Fruit fly (Drosophila melanogaster) whole organism, pupa: ENCODE data around the gene Tsen2.

Experiments
- CG10348 ChIP-seq: fragments of 200-800 bp; sonication (Bioruptor generic); IDR thresholded peaks from 2 replicates; pipeline ENCODE4 v1.3.6; 2022; ENCODE audit warnings: missing biosample characterization, missing genetic modification characterization
- CG12605 ChIP-seq: fragments of 200-800 bp; sonication (Bioruptor generic); IDR thresholded peaks from 2 replicates; pipeline ENCODE4 v1.3.6; 2022; ENCODE audit warnings: missing biosample characterization, missing genetic modification characterization
- CG13204 ChIP-seq: fragments of 200-800 bp; sonication (Bioruptor generic); optimal IDR thresholded peaks from 2 replicates; lab custom pipeline; 2018; ENCODE audit warnings: missing biosample characterization, mild to moderate bottlenecking, missing genetic modification characterization, moderate library complexity
- CG14655 ChIP-seq: fragments of 200-800 bp; sonication (Bioruptor generic); optimal IDR thresholded peaks from 3 replicates; lab custom pipeline; 2017; ENCODE audit warnings: mild to moderate bottlenecking, missing biosample characterization, missing genetic modification reagents, missing genetic modification characterization
- CG15710 ChIP-seq: fragments of 200-800 bp; sonication (Bioruptor generic); optimal IDR thresholded peaks from 2 replicates; lab custom pipeline; 2018; ENCODE audit warnings: missing biosample characterization, mild to moderate bottlenecking, missing genetic modification characterization, moderate library complexity
- CG17806 ChIP-seq: fragments of 200-800 bp; sonication (Bioruptor generic); optimal IDR thresholded peaks from 2 replicates; lab custom pipeline; 2018; ENCODE audit warnings: missing biosample characterization, mild to moderate bottlenecking, missing genetic modification characterization, moderate library complexity
- CG32121 ChIP-seq: fragments of 200-800 bp; sonication (Bioruptor generic); IDR thresholded peaks from 2 replicates; pipeline ENCODE4 v1.3.6; 2022; ENCODE audit warnings: missing biosample characterization, missing genetic modification characterization
- CG34367 ChIP-seq: fragments of 200-800 bp; sonication (Bioruptor generic); optimal IDR thresholded peaks from 2 replicates; lab custom pipeline; 2018; ENCODE audit warnings: missing biosample characterization, mild to moderate bottlenecking, missing genetic modification characterization
- CG4496 ChIP-seq: fragments of 200-800 bp; sonication (Bioruptor generic); IDR thresholded peaks from 3 replicates; pipeline ENCODE4 v1.3.6; 2022; ENCODE audit warnings: missing biosample characterization, missing genetic modification characterization
- CG8159 ChIP-seq: fragments of 200-800 bp; sonication (Bioruptor generic); optimal IDR thresholded peaks from 3 replicates; lab custom pipeline; 2018; ENCODE audit warnings: missing biosample characterization, mild to moderate bottlenecking, missing genetic modification characterization, moderate library complexity
- CG8301 ChIP-seq: fragments of 200-800 bp; sonication (Bioruptor generic); optimal IDR thresholded peaks from 2 replicates; lab custom pipeline; 2018; ENCODE audit warnings: missing biosample characterization, mild to moderate bottlenecking, missing genetic modification characterization
- CG9948 ChIP-seq: fragments of 200-800 bp; sonication (Bioruptor generic); optimal IDR thresholded peaks from 2 replicates; lab custom pipeline; 2018; ENCODE audit warnings: missing biosample characterization, mild to moderate bottlenecking, missing genetic modification characterization, moderate library complexity
- D1 ChIP-seq: fragments of 200-800 bp; sonication (Bioruptor generic); optimal IDR thresholded peaks from 2 replicates; lab custom pipeline; 2018; ENCODE audit warnings: missing biosample characterization, mild to moderate bottlenecking, missing genetic modification characterization, moderate library complexity
- EcR ChIP-seq: fragments of 200-800 bp; sonication (Bioruptor generic); optimal IDR thresholded peaks from 3 replicates; lab custom pipeline; 2019; ENCODE audit warnings: missing biosample characterization, missing genetic modification characterization, mild to moderate bottlenecking, moderate library complexity, missing genetic modification reagents
- Ets98B ChIP-seq: fragments of 200-800 bp; sonication (Bioruptor generic); IDR thresholded peaks from 2 replicates; pipeline ENCODE4 v1.3.6; 2022; ENCODE audit warnings: missing biosample characterization, missing genetic modification characterization
- Pif1A ChIP-seq: fragments of 200-800 bp; sonication (Bioruptor generic); optimal IDR thresholded peaks from 3 replicates; lab custom pipeline; 2016; ENCODE audit warnings: missing biosample characterization, missing genetic modification characterization
- Pif1B ChIP-seq: fragments of 200-800 bp; sonication (Bioruptor generic); optimal IDR thresholded peaks from 3 replicates; lab custom pipeline; 2016; ENCODE audit warnings: missing biosample characterization, missing genetic modification characterization
- Snoo ChIP-seq: fragments of 200-800 bp; sonication (Bioruptor generic); optimal IDR thresholded peaks from 3 replicates; lab custom pipeline; 2017; ENCODE audit warnings: missing biosample characterization, mild to moderate bottlenecking, missing genetic modification characterization, inconsistent platforms
- fd96Ca ChIP-seq: fragments of 200-800 bp; sonication (Bioruptor generic); IDR thresholded peaks from 3 replicates; pipeline ENCODE4 v1.3.6; 2022; ENCODE audit warnings: missing biosample characterization, missing genetic modification characterization
- gl ChIP-seq: fragments of 200-800 bp; sonication (Bioruptor generic); optimal IDR thresholded peaks from 2 replicates; lab custom pipeline; 2018; ENCODE audit warnings: missing biosample characterization, mild to moderate bottlenecking, missing genetic modification characterization
- rn ChIP-seq: fragments of 200-800 bp; sonication (Bioruptor generic); IDR thresholded peaks from 2 replicates; pipeline ENCODE4 v1.3.6; 2022; ENCODE audit warnings: missing biosample characterization, missing genetic modification characterization

Tsen2 gene

DNA sequence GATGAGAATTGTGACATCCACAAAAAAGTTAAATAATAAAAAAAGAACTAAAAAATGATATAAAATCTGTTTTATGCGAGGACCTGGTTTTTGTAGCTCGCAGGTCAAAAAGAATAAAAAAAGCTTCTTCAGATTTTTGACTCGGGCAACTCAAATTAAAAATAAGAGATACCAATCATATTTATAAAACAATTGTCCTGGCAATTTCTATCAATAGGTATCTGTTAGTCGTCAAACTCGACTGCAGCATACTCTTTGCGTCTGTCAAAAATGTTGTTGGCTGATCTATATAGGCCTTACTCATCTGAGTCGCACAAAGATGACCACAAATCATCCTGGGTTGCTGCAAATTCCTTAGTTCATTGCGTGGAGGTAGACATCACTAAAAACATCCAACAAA lies 7.0 kb upstream of the Tsen2 start:
- TF ChIP-seq CG32121, result no peak
- no peak for TF ChIP-seq CG14655
- TF ChIP-seq D1 (tag; lab: Kevin White, UChicago), result no peak
- TF ChIP-seq EcR (GFP tag; lab: Kevin White, UChicago), result no peak
- no peak for TF ChIP-seq CG13204 (GFP tag; lab: Kevin White, UChicago)
- no peak for TF ChIP-seq gl
- no peak for TF ChIP-seq Snoo
- no peak for TF ChIP-seq rn
- TF ChIP-seq CG8301, result no peak
- TF ChIP-seq Pif1B (GFP tag; lab: Kevin White, UChicago), result no peak
- no peak for TF ChIP-seq CG17806 (tag; lab: Kevin White, UChicago)
- TF ChIP-seq CG4496 (GFP tag; lab: Robert Waterston, UW), result no peak
- no peak for TF ChIP-seq CG8159 (tag; lab: Kevin White, UChicago)
- TF ChIP-seq CG10348 (GFP tag; lab: Robert Waterston, UW), result no peak
- TF ChIP-seq Pif1A (GFP tag; lab: Kevin White, UChicago), result no peak
- no peak for TF ChIP-seq CG12605 (GFP tag; lab: Robert Waterston, UW)
- TF ChIP-seq fd96Ca (GFP tag; lab: Robert Waterston, UW), result no peak
- TF ChIP-seq Ets98B (GFP tag; lab: Robert Waterston, UW), result no peak
- TF ChIP-seq CG9948 (tag; lab: Kevin White, UChicago), result no peak
- TF ChIP-seq CG34367 (tag; lab: Kevin White, UChicago), result no peak

DNA sequence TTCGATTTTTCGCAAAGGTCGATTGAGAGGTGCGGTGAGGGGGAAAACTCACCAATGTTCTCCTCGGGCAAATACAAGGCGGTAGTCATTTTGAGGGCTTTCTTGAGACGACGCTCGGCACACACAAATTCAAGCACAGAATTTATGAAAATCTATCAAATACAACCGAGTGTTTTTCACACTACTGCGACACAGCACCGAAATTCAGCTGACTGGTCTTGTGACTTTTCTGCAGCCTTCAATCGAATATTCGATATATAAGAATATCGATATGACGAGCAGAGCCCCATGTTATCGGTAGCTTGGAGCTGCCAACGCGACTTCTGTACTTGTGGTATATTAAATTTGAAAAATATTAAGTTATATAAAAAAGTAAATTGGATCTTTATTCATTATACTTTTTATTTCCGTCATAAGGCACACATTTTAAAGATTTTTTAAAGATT lies 2.0 kb upstream of the Tsen2 start, which contains the start of gene VhaSFD:
Gene VhaSFD, minus strand, starts transcription at position 249 of the 446 bp plus-strand sequence.
- TF ChIP-seq CG10348 (GFP tag; lab: Robert Waterston, UW) (no peak), CG4496 (GFP tag; lab: Robert Waterston, UW) (0 out of 3 replicates have a peak, but pooled peaks have one; percentile 33), CG13204 (GFP tag; lab: Kevin White, UChicago) (no peak), CG8301 (no peak), CG14655 (no peak), Snoo (peak; percentile 26), CG8159 (tag; lab: Kevin White, UChicago) (no peak), CG32121 (0 out of 2 replicates have a peak, but pooled peaks have one; percentile 38), rn (no peak), gl (peak; percentile 6), CG17806 (tag; lab: Kevin White, UChicago) (no peak), D1 (tag; lab: Kevin White, UChicago) (no peak), CG15710 (no peak), Ets98B (GFP tag; lab: Robert Waterston, UW) (no peak), Pif1B (GFP tag; lab: Kevin White, UChicago) (no peak), CG9948 (tag; lab: Kevin White, UChicago) (no peak), CG34367 (tag; lab: Kevin White, UChicago) (no peak), EcR (GFP tag; lab: Kevin White, UChicago) (no peak), fd96Ca (GFP tag; lab: Robert Waterston, UW) (no peak), CG12605 (GFP tag; lab: Robert Waterston, UW) (no peak), Pif1A (GFP tag; lab: Kevin White, UChicago) (no peak)

DNA sequence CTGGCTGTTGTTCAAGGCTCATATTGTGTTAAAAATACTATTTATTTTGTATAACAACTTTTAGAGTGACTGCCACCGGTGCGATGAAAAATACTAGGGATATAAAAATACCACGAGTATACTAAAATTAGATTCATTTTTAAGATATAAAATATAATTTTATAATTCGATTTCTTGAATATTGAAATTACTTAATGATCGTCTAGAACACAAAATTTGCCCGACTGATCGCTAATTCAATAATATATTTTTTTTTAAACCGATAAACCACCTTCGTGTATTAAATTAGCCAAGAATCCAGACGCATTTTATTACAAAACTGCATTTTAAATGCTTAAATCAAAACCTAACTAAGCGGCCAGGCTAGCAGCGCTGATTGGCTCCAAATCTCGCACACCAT lies 1.4 kb downstream of the Tsen2 start, which contains the start of gene CG17996:
Gene CG17996, minus strand, starts transcription at position 101 of the 400 bp plus-strand sequence.
- no peak for TF ChIP-seq Pif1B (GFP tag; lab: Kevin White, UChicago)

DNA sequence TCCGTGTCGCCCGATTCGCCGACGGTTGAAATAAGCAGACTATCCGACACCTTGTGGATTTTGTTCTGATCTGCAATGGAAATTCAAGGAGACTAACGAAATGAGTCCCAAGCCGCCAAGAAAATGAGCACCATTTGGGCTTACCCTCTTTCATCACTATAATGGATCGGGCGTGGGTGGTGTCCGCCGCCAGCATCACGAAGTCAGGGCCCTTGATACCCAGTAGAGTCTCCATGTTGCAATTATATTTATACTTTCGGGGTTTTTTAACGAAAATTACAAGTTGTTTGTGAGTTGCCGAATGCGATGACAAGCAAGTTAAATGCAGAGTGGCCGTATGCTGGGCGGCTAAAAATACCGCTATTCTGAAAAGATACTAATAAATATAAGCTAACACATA lies 2.2 kb downstream of the Tsen2 start, which contains the start of gene Prosbeta4:
Gene Prosbeta4, minus strand, starts transcription at position 335 of the 400 bp plus-strand sequence.
- TF ChIP-seq D1 (tag; lab: Kevin White, UChicago) (no peak), Ets98B (GFP tag; lab: Robert Waterston, UW) (no peak), Pif1A (GFP tag; lab: Kevin White, UChicago) (no peak), CG9948 (tag; lab: Kevin White, UChicago) (no peak), fd96Ca (GFP tag; lab: Robert Waterston, UW) (no peak), EcR (GFP tag; lab: Kevin White, UChicago) (no peak), CG34367 (tag; lab: Kevin White, UChicago) (no peak), CG17806 (tag; lab: Kevin White, UChicago) (no peak), Snoo (no peak), CG13204 (GFP tag; lab: Kevin White, UChicago) (no peak), rn (no peak), CG12605 (GFP tag; lab: Robert Waterston, UW) (no peak), Pif1B (GFP tag; lab: Kevin White, UChicago) (no peak), CG4496 (GFP tag; lab: Robert Waterston, UW) (no peak), CG10348 (GFP tag; lab: Robert Waterston, UW) (no peak), CG8301 (no peak)

DNA sequence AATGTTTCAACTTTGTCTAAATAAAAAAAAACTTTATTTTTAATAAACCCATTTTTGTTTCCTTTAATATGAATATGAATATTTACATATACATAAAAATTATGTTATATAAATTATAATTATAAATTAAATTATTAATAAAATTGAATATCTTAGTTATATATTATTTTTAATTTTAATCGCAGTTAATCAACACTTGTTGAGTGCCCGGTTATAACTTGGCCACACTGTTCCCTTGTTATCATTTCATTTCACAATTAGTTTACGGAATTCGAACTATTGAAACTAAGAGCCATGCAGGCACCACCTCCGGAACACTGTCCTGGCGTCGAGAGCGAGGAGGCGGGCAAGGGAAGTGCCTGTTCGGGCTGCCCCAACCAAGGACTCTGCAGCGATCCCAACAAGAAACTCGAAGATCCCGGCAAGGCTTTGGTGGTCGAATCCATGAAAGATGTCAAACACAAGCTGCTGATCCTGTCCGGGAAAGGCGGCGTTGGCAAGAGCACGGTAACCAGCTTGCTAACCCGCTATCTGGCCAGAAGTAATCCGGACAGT lies 2.8 kb downstream of the Tsen2 start, which contains the start of gene Nubp1:
Gene Nubp1, plus strand, starts transcription at position 213 of the 555 bp plus-strand sequence.
- TF ChIP-seq CG10348 (GFP tag; lab: Robert Waterston, UW), result no peak
- no peak for TF ChIP-seq D1 (tag; lab: Kevin White, UChicago)
- TF ChIP-seq CG32121, result no peak
- no peak for TF ChIP-seq Pif1A (GFP tag; lab: Kevin White, UChicago)
- TF ChIP-seq CG14655, result no peak
- TF ChIP-seq CG15710, result no peak
